Worm (Caenorhabditis elegans): ENCODE measurements around the gene F53F4.11.

DNA sequence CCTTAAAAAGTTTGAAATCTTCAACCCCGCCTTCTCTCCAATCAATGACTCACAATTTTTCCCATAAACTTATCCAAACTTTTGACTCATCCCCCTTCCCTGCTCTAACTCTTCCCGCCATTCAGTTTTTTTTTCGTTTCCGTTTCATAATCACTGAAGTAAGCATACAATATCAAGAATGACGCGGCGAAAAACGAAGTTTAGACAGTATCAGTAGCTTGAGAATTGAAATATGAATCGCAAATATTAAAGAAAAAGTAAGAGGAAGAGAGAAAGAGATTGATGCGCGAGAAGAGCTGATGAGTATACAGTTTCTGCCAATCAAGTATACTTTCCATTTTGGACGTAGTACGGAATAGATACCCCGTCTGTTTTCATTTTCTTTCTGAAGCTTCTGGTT, 46.9 kb downstream of the F53F4.11 start:
- TF ChIP-seq elt-3 (tag; optimal IDR thresholded peaks at IDR 0.05) (no peak), ztf-11 (tag; optimal IDR thresholded peaks at IDR 0.05) (no peak), elt-1 (tag; optimal IDR thresholded peaks at IDR 0.05) (no peak), nhr-21 (tag; optimal IDR thresholded peaks at IDR 0.05) (no peak), ama-1 (optimal IDR thresholded peaks at IDR 0.05) (no peak), lin-39 (tag; optimal IDR thresholded peaks at IDR 0.05) (no peak)
